Fruit fly (Drosophila melanogaster) whole organism, embryonic: Measurements from ENCODE around the gene CG10383.

Source experiments
- B-H1 ChIP-seq: fragments of 200-800 bp; sonication (Bioruptor generic); IDR thresholded peaks from 3 replicates; pipeline ENCODE4 v1.3.6; 2022; ENCODE audit warnings: missing biosample characterization, missing genetic modification characterization
- BEAF-32 ChIP-seq: fragments of 200-800 bp; sonication (Bioruptor generic); optimal IDR thresholded peaks from 3 replicates; lab custom pipeline; 2017; ENCODE audit warnings: missing biosample characterization, missing genetic modification characterization, mild to moderate bottlenecking, moderate library complexity, missing genetic modification reagents
- CG10431 ChIP-seq: fragments of 200-800 bp; sonication (Bioruptor generic); optimal IDR thresholded peaks from 3 replicates; lab custom pipeline; 2018; ENCODE audit warnings: missing biosample characterization, mild to moderate bottlenecking, missing genetic modification characterization
- CG10462 ChIP-seq: fragments of 200-800 bp; sonication (Bioruptor generic); optimal IDR thresholded peaks from 2 replicates; lab custom pipeline; 2016; ENCODE audit warnings: missing biosample characterization, missing genetic modification characterization
- CG13424 ChIP-seq: fragments of 200-800 bp; sonication (Bioruptor generic); optimal IDR thresholded peaks from 2 replicates; lab custom pipeline; 2019; ENCODE audit warnings: missing biosample characterization, mild to moderate bottlenecking, missing genetic modification characterization, moderate library complexity
- CG13894 ChIP-seq: fragments of 200-800 bp; sonication (Bioruptor generic); optimal IDR thresholded peaks from 3 replicates; lab custom pipeline; 2018; ENCODE audit warnings: missing biosample characterization, mild to moderate bottlenecking, missing genetic modification characterization, moderate library complexity
- CG14667 ChIP-seq: fragments of 200-800 bp; sonication (Bioruptor generic); IDR thresholded peaks from 2 replicates; pipeline ENCODE4 v1.3.6; 2022; ENCODE audit warnings: missing biosample characterization, missing genetic modification characterization
- CG15269 ChIP-seq: fragments of 200-800 bp; sonication (Bioruptor generic); optimal IDR thresholded peaks from 2 replicates; lab custom pipeline; 2018; ENCODE audit warnings: missing biosample characterization, mild to moderate bottlenecking, missing genetic modification characterization, moderate library complexity
- CG15514 ChIP-seq: fragments of 200-800 bp; sonication (Bioruptor generic); optimal IDR thresholded peaks from 3 replicates; lab custom pipeline; 2017; ENCODE audit warnings: missing biosample characterization, missing genetic modification characterization, mild to moderate bottlenecking, moderate library complexity, missing genetic modification reagents
- CG16813 ChIP-seq: fragments of 200-800 bp; sonication (Bioruptor generic); IDR thresholded peaks from 3 replicates; pipeline ENCODE4 v1.3.6; 2022; ENCODE audit warnings: missing biosample characterization, missing genetic modification characterization; ENCODE audit not compliant: partially characterized antibody
- CG17912 ChIP-seq: fragments of 200-800 bp; sonication (Bioruptor generic); optimal IDR thresholded peaks from 2 replicates; lab custom pipeline; 2018; ENCODE audit warnings: missing biosample characterization, mild to moderate bottlenecking, missing genetic modification characterization
- CG32532 ChIP-seq: fragments of 200-800 bp; sonication (Bioruptor generic); IDR thresholded peaks from 2 replicates; pipeline ENCODE4 v1.3.6; 2022; ENCODE audit warnings: missing biosample characterization, missing genetic modification characterization
- CG33213 ChIP-seq: fragments of 200-800 bp; sonication (Bioruptor generic); optimal IDR thresholded peaks from 3 replicates; lab custom pipeline; 2016; ENCODE audit warnings: missing biosample characterization, missing genetic modification characterization
- CG4617 ChIP-seq: fragments of 200-800 bp; sonication (Bioruptor generic); optimal IDR thresholded peaks from 3 replicates; lab custom pipeline; 2016; ENCODE audit warnings: missing biosample characterization, missing genetic modification characterization, borderline replicate concordance
- CG6765 ChIP-seq: fragments of 200-800 bp; sonication (Bioruptor generic); optimal IDR thresholded peaks from 3 replicates; lab custom pipeline; 2017; ENCODE audit warnings: missing biosample characterization, mild to moderate bottlenecking, missing genetic modification characterization
- CG7928 ChIP-seq: fragments of 200-800 bp; sonication (Bioruptor generic); optimal IDR thresholded peaks from 2 replicates; lab custom pipeline; 2017; ENCODE audit warnings: missing biosample characterization, mild to moderate bottlenecking, missing genetic modification characterization
- CG8388 ChIP-seq: fragments of 200-800 bp; sonication (Bioruptor generic); optimal IDR thresholded peaks from 2 replicates; lab custom pipeline; 2019; ENCODE audit warnings: missing biosample characterization, mild to moderate bottlenecking, missing genetic modification characterization, moderate library complexity
- CG8765 ChIP-seq: fragments of 200-800 bp; sonication (Bioruptor generic); IDR thresholded peaks from 2 replicates; pipeline ENCODE4 v1.3.6; 2022; ENCODE audit warnings: missing biosample characterization, missing genetic modification characterization
- CrebB ChIP-seq: fragments of 200-800 bp; sonication (Bioruptor generic); optimal IDR thresholded peaks from 3 replicates; lab custom pipeline; 2018; ENCODE audit warnings: missing biosample characterization, mild to moderate bottlenecking, missing genetic modification characterization
- Doc2 ChIP-seq: fragments of 200-800 bp; sonication (Bioruptor generic); IDR thresholded peaks from 2 replicates; pipeline ENCODE4 v1.3.6; 2022; ENCODE audit warnings: missing biosample characterization, missing genetic modification characterization
- Doc3 ChIP-seq: fragments of 200-800 bp; sonication (Bioruptor generic); IDR thresholded peaks from 3 replicates; pipeline ENCODE4 v1.3.6; 2022; ENCODE audit warnings: missing biosample characterization, missing genetic modification characterization; ENCODE audit not compliant: partially characterized antibody
- H2.0 ChIP-seq: fragments of 200-800 bp; sonication (Bioruptor generic); IDR thresholded peaks from 2 replicates; pipeline ENCODE4 v1.3.6; 2022; ENCODE audit warnings: missing biosample characterization, missing genetic modification characterization
- Hmr ChIP-seq: fragments of 200-800 bp; sonication (Bioruptor generic); optimal IDR thresholded peaks from 3 replicates; lab custom pipeline; 2017; ENCODE audit warnings: mild to moderate bottlenecking, missing biosample characterization, missing genetic modification reagents, missing genetic modification characterization
- Myb ChIP-seq: fragments of 200-800 bp; sonication (Bioruptor generic); optimal IDR thresholded peaks from 2 replicates; lab custom pipeline; 2016; ENCODE audit warnings: missing biosample characterization, missing genetic modification characterization
- Neu2 ChIP-seq: fragments of 200-800 bp; sonication (Bioruptor generic); optimal IDR thresholded peaks from 3 replicates; lab custom pipeline; 2016; ENCODE audit warnings: missing biosample characterization, missing genetic modification characterization, borderline replicate concordance
- Ravus ChIP-seq: fragments of 200-800 bp; sonication (Bioruptor generic); IDR thresholded peaks from 2 replicates; pipeline ENCODE4 v1.3.6; 2022; ENCODE audit warnings: missing biosample characterization, missing genetic modification characterization
- ac ChIP-seq: fragments of 200-800 bp; sonication (Bioruptor generic); optimal IDR thresholded peaks from 3 replicates; lab custom pipeline; 2017; ENCODE audit warnings: missing biosample characterization, mild to moderate bottlenecking, missing genetic modification characterization
- amos ChIP-seq: fragments of 200-800 bp; sonication (Bioruptor generic); IDR thresholded peaks from 2 replicates; pipeline ENCODE4 v1.3.6; 2022; ENCODE audit warnings: missing biosample characterization, missing genetic modification characterization; ENCODE audit not compliant: partially characterized antibody
- ash1 ChIP-seq: fragments of 200-800 bp; sonication (Bioruptor generic); optimal IDR thresholded peaks from 2 replicates; lab custom pipeline; 2018; ENCODE audit warnings: missing biosample characterization, mild to moderate bottlenecking, missing genetic modification characterization
- bbx ChIP-seq: fragments of 200-800 bp; sonication (Bioruptor generic); IDR thresholded peaks from 2 replicates; pipeline ENCODE4 v1.3.6; 2022; ENCODE audit warnings: missing biosample characterization, missing genetic modification characterization; ENCODE audit not compliant: partially characterized antibody
- btn ChIP-seq: fragments of 200-800 bp; sonication (Bioruptor generic); optimal IDR thresholded peaks from 2 replicates; lab custom pipeline; 2016; ENCODE audit warnings: missing biosample characterization, missing genetic modification characterization
- cato ChIP-seq: fragments of 200-800 bp; sonication (Bioruptor generic); optimal IDR thresholded peaks from 2 replicates; lab custom pipeline; 2016; ENCODE audit warnings: missing biosample characterization, missing genetic modification characterization, borderline replicate concordance
- ems ChIP-seq: fragments of 200-800 bp; sonication (Bioruptor generic); optimal IDR thresholded peaks from 3 replicates; lab custom pipeline; 2016; ENCODE audit warnings: missing biosample characterization, missing genetic modification characterization
- esg ChIP-seq: fragments of 200-800 bp; sonication (Bioruptor generic); conservative IDR thresholded peaks from 2 replicates; pipeline ENCODE4 v1.3.6; 2022; ENCODE audit warnings: missing biosample characterization, missing genetic modification characterization
- fd64A ChIP-seq: fragments of 200-800 bp; sonication (Bioruptor generic); optimal IDR thresholded peaks from 3 replicates; lab custom pipeline; 2018; ENCODE audit warnings: missing biosample characterization, mild to moderate bottlenecking, missing genetic modification characterization
- ftz-f1 ChIP-seq: fragments of 200-800 bp; sonication (Bioruptor generic); optimal IDR thresholded peaks from 2 replicates; lab custom pipeline; 2016; ENCODE audit warnings: missing biosample characterization, missing genetic modification characterization
- grau ChIP-seq: fragments of 200-800 bp; optimal IDR thresholded peaks from 3 replicates; lab custom pipeline; 2019; ENCODE audit warnings: missing biosample characterization, mild to moderate bottlenecking, missing genetic modification characterization, moderate library complexity
- hkb ChIP-seq, 2 experiments: fragments of 200-800 bp in 1 of 2; fragments of >200 bp in 1 of 2; sonication (Bioruptor generic) in 1 of 2; IDR thresholded peaks in 1 of 2; optimal IDR thresholded peaks in 1 of 2; 2 replicates each; pipeline versions ENCODE4 v1.3.6 to Lab custom; 2017 to 2022; ENCODE audit warnings: missing biosample characterization in 1 of 2, missing genetic modification characterization in 1 of 2
- nerfin-1 ChIP-seq: fragments of 200-800 bp; sonication (Bioruptor generic); optimal IDR thresholded peaks from 3 replicates; lab custom pipeline; 2019; ENCODE audit warnings: missing biosample characterization, mild to moderate bottlenecking, missing genetic modification characterization, moderate library complexity
- odd ChIP-seq: fragments of 200-800 bp; sonication (Bioruptor generic); optimal IDR thresholded peaks from 2 replicates; lab custom pipeline; 2017; ENCODE audit warnings: missing biosample characterization, mild to moderate bottlenecking, missing genetic modification characterization
- prd ChIP-seq, 3 experiments: fragments of >200 bp in 2 of 3; fragments of 200-800 bp in 1 of 3; sonication (Bioruptor generic) in 1 of 3; optimal IDR thresholded peaks in 2 of 3; IDR thresholded peaks in 1 of 3; 2 replicates in 2 of 3; 3 replicates in 1 of 3; pipeline versions ENCODE4 v1.3.6 to Lab custom; 2017 to 2022; ENCODE audit warnings: missing biosample characterization in 1 of 3, missing genetic modification characterization in 1 of 3
- pros ChIP-seq: fragments of 200-800 bp; sonication (Bioruptor generic); optimal IDR thresholded peaks from 3 replicates; lab custom pipeline; 2019; ENCODE audit warnings: missing biosample characterization, mild to moderate bottlenecking, missing genetic modification characterization, moderate library complexity
- sr ChIP-seq: fragments of 200-800 bp; sonication (Bioruptor generic); IDR thresholded peaks from 3 replicates; pipeline ENCODE4 v1.3.6; 2022; ENCODE audit warnings: missing biosample characterization, missing genetic modification characterization
- tna ChIP-seq: fragments of 200-800 bp; sonication (Bioruptor generic); IDR thresholded peaks from 2 replicates; pipeline ENCODE4 v1.3.6; 2022; ENCODE audit warnings: missing biosample characterization, missing genetic modification characterization; ENCODE audit not compliant: partially characterized antibody
- tx ChIP-seq: fragments of 200-800 bp; sonication (Bioruptor generic); optimal IDR thresholded peaks from 2 replicates; lab custom pipeline; 2016; ENCODE audit warnings: missing biosample characterization, missing genetic modification characterization
- wek ChIP-seq: fragments of 200-800 bp; sonication (Bioruptor generic); optimal IDR thresholded peaks from 3 replicates; lab custom pipeline; 2018; ENCODE audit warnings: missing biosample characterization, mild to moderate bottlenecking, missing genetic modification characterization, moderate library complexity
- z ChIP-seq: fragments of 200-800 bp; sonication (Bioruptor generic); IDR thresholded peaks from 3 replicates; pipeline ENCODE4 v1.3.6; 2022; ENCODE audit warnings: missing biosample characterization, missing genetic modification characterization

CG10383 gene

DNA sequence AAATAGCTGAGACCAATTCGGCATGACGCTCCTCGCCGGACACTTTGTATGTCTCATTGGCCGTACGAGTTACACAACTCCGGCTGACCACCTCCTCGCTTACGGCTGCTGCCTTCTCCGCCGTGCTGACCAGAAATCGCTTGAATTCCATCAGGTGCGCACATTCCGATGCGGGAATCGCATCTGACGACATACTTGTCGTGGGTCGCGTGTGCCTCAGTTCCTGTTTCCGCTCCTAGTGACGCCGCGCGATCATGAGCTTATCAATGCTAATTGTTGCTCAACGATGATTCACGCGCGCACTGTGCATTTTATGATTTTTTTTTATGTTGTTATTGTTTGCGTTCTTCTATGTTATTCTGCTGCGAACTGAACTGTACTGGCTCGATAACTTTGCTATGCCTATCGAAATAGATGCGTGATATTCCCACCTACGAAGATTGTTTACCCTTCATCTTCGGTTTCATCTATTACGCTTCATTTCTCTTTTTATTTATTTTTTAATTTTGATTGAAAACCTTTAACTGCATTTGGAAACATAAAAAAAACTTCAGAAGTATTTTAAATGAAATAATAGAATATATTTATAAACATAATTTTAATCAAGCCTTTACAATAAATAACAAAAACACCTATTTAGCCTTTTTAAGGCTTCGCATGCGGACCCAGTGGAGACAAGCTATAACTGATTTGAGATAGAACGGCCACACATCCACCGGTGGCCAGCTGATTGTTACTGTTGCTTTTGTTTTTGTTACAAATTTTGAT lies 7.5 kb upstream of the CG10383 start, which contains the start of the genes CG10376 and CG10343 (continued):
- TF ChIP-seq CG7928 (GFP tag; lab: Kevin White, UChicago) (peak; percentile 50), z (GFP tag; lab: Robert Waterston, UW) (no peak), esg (peak; percentile 85), amos (GFP tag; lab: Robert Waterston, UW) (no peak), Neu2 (GFP tag; lab: Kevin White, UChicago) (no peak), pros (GFP tag; lab: Kevin White, UChicago) (no peak), ems (GFP tag; lab: Kevin White, UChicago) (peak; percentile 5), CG4617 (peak; percentile 65), ftz-f1 (GFP tag; lab: Kevin White, UChicago) (no peak), Ravus (peak; percentile 57), bbx (peak; percentile 84), odd (GFP tag; lab: Kevin White, UChicago) (peak; percentile 59), tx (GFP tag; lab: Kevin White, UChicago) (peak; percentile 27), Myb (GFP tag; lab: Kevin White, UChicago) (peak; percentile 17), CrebB (tag; lab: Kevin White, UChicago) (peak; percentile 51), H2.0 (peak; percentile 77), CG6765 (peak; percentile 69), CG13424 (tag; lab: Kevin White, UChicago) (peak; percentile 95), wek (GFP tag; lab: Kevin White, UChicago) (peak; percentile 35), tna (GFP tag; lab: Robert Waterston, UW) (peak; percentile 35), CG32532 (GFP tag; lab: Robert Waterston, UW) (peak; percentile 90), CG16813 (no peak), nerfin-1 (tag; lab: Kevin White, UChicago) (peak; percentile 99), ash1 (GFP tag; lab: Kevin White, UChicago) (no peak), CG8388 (GFP tag; lab: Kevin White, UChicago) (peak; percentile 85), sr (GFP tag; lab: Robert Waterston, UW) (no peak), CG10462 (GFP tag; lab: Kevin White, UChicago) (peak; percentile 54), Doc2 (GFP tag; lab: Robert Waterston, UW) (peak; percentile 36; the same call in 1 of the 2 replicates), cato (GFP tag; lab: Kevin White, UChicago) (peak; percentile 72), CG15269 (tag; lab: Kevin White, UChicago) (peak; percentile 92), ac (GFP tag; lab: Kevin White, UChicago) (no peak), CG17912 (GFP tag; lab: Kevin White, UChicago) (peak; percentile 64), CG14667 (GFP tag; lab: Robert Waterston, UW) (peak; percentile 81), B-H1 (GFP tag; lab: Robert Waterston, UW) (peak; percentile 78), CG10431 (GFP tag; lab: Kevin White, UChicago) (peak; percentile 67), grau (tag; lab: Kevin White, UChicago) (peak; percentile 93), Doc3 (GFP tag; lab: Robert Waterston, UW) (no peak), fd64A (GFP tag; lab: Kevin White, UChicago) (no peak), btn (GFP tag; lab: Kevin White, UChicago) (no peak), Hmr (peak; percentile 90), prd (optimal IDR thresholded peaks at IDR 0.05; lab: Kevin White, UChicago) (no peak), prd (GFP tag; IDR thresholded peaks at IDR 0.05; lab: Robert Waterston, UW) (peak; percentile 93), BEAF-32 (GFP tag; lab: Kevin White, UChicago) (peak; percentile 49), CG33213 (GFP tag; lab: Kevin White, UChicago) (peak; percentile 5), CG13894 (tag; lab: Kevin White, UChicago) (peak; percentile 89), CG15514 (GFP tag; lab: Kevin White, UChicago) (peak; percentile 98), hkb (optimal IDR thresholded peaks at IDR 0.05; lab: Kevin White, UChicago) (peak; percentile 22), hkb (GFP tag; IDR thresholded peaks at IDR 0.05; lab: Robert Waterston, UW) (peak; percentile 71), CG8765 (peak; percentile 85)
